Fruit fly (Drosophila melanogaster) whole organism, embryonic: ENCODE data around the gene CG13476.

Experiments
- Atf6 ChIP-seq: fragments of 200-800 bp; sonication (Bioruptor generic); IDR thresholded peaks from 2 replicates; pipeline ENCODE4 v1.3.6; 2022; ENCODE audit warnings: missing biosample characterization, missing genetic modification characterization
- BEAF-32 ChIP-seq: fragments of 200-800 bp; sonication (Bioruptor generic); optimal IDR thresholded peaks from 3 replicates; lab custom pipeline; 2017; ENCODE audit warnings: missing biosample characterization, missing genetic modification characterization, mild to moderate bottlenecking, moderate library complexity, missing genetic modification reagents
- C15 ChIP-seq: fragments of 200-800 bp; sonication (Bioruptor generic); IDR thresholded peaks from 3 replicates; pipeline ENCODE4 v1.3.6; 2022; ENCODE audit warnings: missing biosample characterization, missing genetic modification characterization
- CG10431 ChIP-seq: fragments of 200-800 bp; sonication (Bioruptor generic); optimal IDR thresholded peaks from 3 replicates; lab custom pipeline; 2018; ENCODE audit warnings: missing biosample characterization, mild to moderate bottlenecking, missing genetic modification characterization
- CG10462 ChIP-seq: fragments of 200-800 bp; sonication (Bioruptor generic); optimal IDR thresholded peaks from 2 replicates; lab custom pipeline; 2016; ENCODE audit warnings: missing biosample characterization, missing genetic modification characterization
- CG10654 ChIP-seq: fragments of 200-800 bp; sonication (Bioruptor generic); optimal IDR thresholded peaks from 2 replicates; lab custom pipeline; 2016; ENCODE audit warnings: missing biosample characterization, missing genetic modification characterization
- CG11504 ChIP-seq: fragments of 200-800 bp; sonication (Bioruptor generic); optimal IDR thresholded peaks from 3 replicates; lab custom pipeline; 2019; ENCODE audit warnings: missing biosample characterization, mild to moderate bottlenecking, missing genetic modification characterization, moderate library complexity
- CG12299 ChIP-seq: fragments of 200-800 bp; sonication (Bioruptor generic); optimal IDR thresholded peaks from 2 replicates; lab custom pipeline; 2018; ENCODE audit warnings: missing biosample characterization, mild to moderate bottlenecking, missing genetic modification characterization
- CG13287 ChIP-seq: fragments of 200-800 bp; sonication (Bioruptor generic); IDR thresholded peaks from 2 replicates; pipeline ENCODE4 v1.3.6; 2022; ENCODE audit warnings: missing biosample characterization, missing genetic modification characterization; ENCODE audit not compliant: partially characterized antibody
- CG14441 ChIP-seq: fragments of 200-800 bp; sonication (Bioruptor generic); IDR thresholded peaks from 2 replicates; pipeline ENCODE4 v1.3.6; 2022; ENCODE audit warnings: missing biosample characterization, missing genetic modification characterization
- CG2116 ChIP-seq: fragments of 200-800 bp; sonication (Bioruptor generic); optimal IDR thresholded peaks from 3 replicates; lab custom pipeline; 2018; ENCODE audit warnings: missing biosample characterization, mild to moderate bottlenecking, missing genetic modification characterization
- CG2875 ChIP-seq: fragments of 200-800 bp; sonication (Bioruptor generic); optimal IDR thresholded peaks from 2 replicates; lab custom pipeline; 2017; ENCODE audit warnings: missing biosample characterization, mild to moderate bottlenecking, missing genetic modification characterization, missing genetic modification reagents
- CG34376 ChIP-seq: fragments of 200-800 bp; sonication (Bioruptor generic); optimal IDR thresholded peaks from 2 replicates; lab custom pipeline; 2018; ENCODE audit warnings: missing biosample characterization, mild to moderate bottlenecking, missing genetic modification characterization
- CG42726 ChIP-seq: fragments of 200-800 bp; sonication (Bioruptor generic); IDR thresholded peaks from 2 replicates; pipeline ENCODE4 v1.3.6; 2022; ENCODE audit warnings: missing biosample characterization, missing genetic modification characterization; ENCODE audit not compliant: partially characterized antibody
- CG7271 ChIP-seq: fragments of 200-800 bp; sonication (Bioruptor generic); optimal IDR thresholded peaks from 2 replicates; lab custom pipeline; 2018; ENCODE audit warnings: missing biosample characterization, mild to moderate bottlenecking, missing genetic modification characterization, moderate library complexity
- CG9932 ChIP-seq: fragments of 200-800 bp; sonication (Bioruptor generic); IDR thresholded peaks from 2 replicates; pipeline ENCODE4 v1.3.6; 2022; ENCODE audit warnings: missing biosample characterization, missing genetic modification characterization
- CTCF ChIP-seq: fragments of 200-800 bp; sonication (Bioruptor generic); optimal IDR thresholded peaks from 2 replicates; lab custom pipeline; 2017; ENCODE audit warnings: missing biosample characterization, mild to moderate bottlenecking, missing genetic modification characterization, moderate library complexity
- D ChIP-seq, 2 experiments: fragments of 200-800 bp in 1 of 2; fragments of >200 bp in 1 of 2; sonication (Bioruptor generic) in 1 of 2; optimal IDR thresholded peaks; 2 replicates in 1 of 2; 3 replicates in 1 of 2; lab custom pipeline; 2017; ENCODE audit warnings: mild to moderate bottlenecking in 1 of 2, missing biosample characterization in 1 of 2, missing genetic modification characterization in 1 of 2, missing genetic modification reagents in 1 of 2
- D19B ChIP-seq: fragments of 200-800 bp; sonication (Bioruptor generic); optimal IDR thresholded peaks from 2 replicates; lab custom pipeline; 2017; ENCODE audit warnings: missing biosample characterization, mild to moderate bottlenecking, missing genetic modification characterization
- Dll ChIP-seq: fragments of 200-800 bp; sonication (Bioruptor generic); IDR thresholded peaks from 4 replicates; pipeline ENCODE4 v1.3.6; 2022; ENCODE audit warnings: missing biosample characterization, missing genetic modification characterization; ENCODE audit not compliant: partially characterized antibody
- E2f2 ChIP-seq: fragments of 200-800 bp; sonication (Bioruptor generic); IDR thresholded peaks from 2 replicates; pipeline ENCODE4 v1.3.6; 2022; ENCODE audit warnings: missing biosample characterization, missing genetic modification characterization
- HLH4C ChIP-seq: fragments of 200-800 bp; sonication (Bioruptor generic); IDR thresholded peaks from 3 replicates; pipeline ENCODE4 v1.3.6; 2022; ENCODE audit warnings: missing biosample characterization, missing genetic modification characterization; ENCODE audit not compliant: partially characterized antibody
- Hr39 ChIP-seq: fragments of >200 bp; optimal IDR thresholded peaks from 2 replicates; lab custom pipeline; 2017
- Kr ChIP-seq: fragments of 200-800 bp; sonication (Bioruptor generic); optimal IDR thresholded peaks from 2 replicates; lab custom pipeline; 2017; ENCODE audit warnings: missing biosample characterization, mild to moderate bottlenecking, missing genetic modification characterization
- Neu2 ChIP-seq: fragments of 200-800 bp; sonication (Bioruptor generic); optimal IDR thresholded peaks from 3 replicates; lab custom pipeline; 2016; ENCODE audit warnings: missing biosample characterization, missing genetic modification characterization, borderline replicate concordance
- Nf-YC ChIP-seq: fragments of 200-800 bp; optimal IDR thresholded peaks from 3 replicates; lab custom pipeline; 2019; ENCODE audit warnings: missing biosample characterization, mild to moderate bottlenecking, missing genetic modification characterization, moderate library complexity
- Optix ChIP-seq: fragments of 200-800 bp; sonication (Bioruptor generic); IDR thresholded peaks from 3 replicates; pipeline ENCODE4 v1.3.6; 2022; ENCODE audit warnings: missing biosample characterization, missing genetic modification characterization
- Poxn ChIP-seq: fragments of 200-800 bp; sonication (Bioruptor generic); IDR thresholded peaks from 2 replicates; pipeline ENCODE4 v1.3.6; 2022; ENCODE audit warnings: missing biosample characterization, missing genetic modification characterization
- Sox102F ChIP-seq: fragments of 200-800 bp; sonication (Bioruptor generic); optimal IDR thresholded peaks from 2 replicates; lab custom pipeline; 2018; ENCODE audit warnings: missing biosample characterization, mild to moderate bottlenecking, missing genetic modification characterization, moderate library complexity
- Taf1 ChIP-seq: fragments of 200-800 bp; sonication (Bioruptor generic); IDR thresholded peaks from 2 replicates; pipeline ENCODE4 v1.3.6; 2022; ENCODE audit warnings: missing biosample characterization, missing genetic modification characterization
- Usf ChIP-seq: fragments of 200-800 bp; sonication (Bioruptor generic); optimal IDR thresholded peaks from 2 replicates; lab custom pipeline; 2017; ENCODE audit warnings: missing genotype, missing biosample characterization, missing genetic modification characterization
- ash1 ChIP-seq: fragments of 200-800 bp; sonication (Bioruptor generic); optimal IDR thresholded peaks from 2 replicates; lab custom pipeline; 2018; ENCODE audit warnings: missing biosample characterization, mild to moderate bottlenecking, missing genetic modification characterization
- az2 ChIP-seq: fragments of 200-800 bp; sonication (Bioruptor generic); optimal IDR thresholded peaks from 3 replicates; lab custom pipeline; 2016; ENCODE audit warnings: missing biosample characterization, missing genetic modification characterization
- cato ChIP-seq: fragments of 200-800 bp; sonication (Bioruptor generic); optimal IDR thresholded peaks from 2 replicates; lab custom pipeline; 2016; ENCODE audit warnings: missing biosample characterization, missing genetic modification characterization, borderline replicate concordance
- crc ChIP-seq: fragments of 200-800 bp; sonication (Bioruptor generic); optimal IDR thresholded peaks from 2 replicates; lab custom pipeline; 2016; ENCODE audit warnings: missing biosample characterization, missing genetic modification characterization
- en ChIP-seq: fragments of 200-800 bp; sonication (Bioruptor generic); optimal IDR thresholded peaks from 2 replicates; lab custom pipeline; 2016; ENCODE audit warnings: missing biosample characterization, missing genetic modification characterization
- gce ChIP-seq: fragments of 200-800 bp; sonication (Bioruptor generic); IDR thresholded peaks from 3 replicates; pipeline ENCODE4 v1.3.6; 2022; ENCODE audit warnings: missing biosample characterization, missing genetic modification characterization
- gem ChIP-seq: fragments of 200-800 bp; sonication (Bioruptor generic); optimal IDR thresholded peaks from 2 replicates; lab custom pipeline; 2019; ENCODE audit warnings: missing biosample characterization, mild to moderate bottlenecking, missing genetic modification characterization, moderate library complexity
- nerfin-2 ChIP-seq: fragments of 200-800 bp; sonication (Bioruptor generic); IDR thresholded peaks from 2 replicates; pipeline ENCODE4 v1.3.6; 2022; ENCODE audit warnings: missing biosample characterization, missing genetic modification characterization; ENCODE audit not compliant: partially characterized antibody
- odd ChIP-seq: fragments of 200-800 bp; sonication (Bioruptor generic); optimal IDR thresholded peaks from 2 replicates; lab custom pipeline; 2017; ENCODE audit warnings: missing biosample characterization, mild to moderate bottlenecking, missing genetic modification characterization
- pb ChIP-seq: fragments of 200-800 bp; sonication (Bioruptor generic); optimal IDR thresholded peaks from 3 replicates; lab custom pipeline; 2016; ENCODE audit warnings: missing biosample characterization, missing genetic modification characterization
- pros ChIP-seq: fragments of 200-800 bp; sonication (Bioruptor generic); optimal IDR thresholded peaks from 3 replicates; lab custom pipeline; 2019; ENCODE audit warnings: missing biosample characterization, mild to moderate bottlenecking, missing genetic modification characterization, moderate library complexity
- pum ChIP-seq: fragments of 200-800 bp; sonication (Bioruptor generic); optimal IDR thresholded peaks from 2 replicates; lab custom pipeline; 2016; ENCODE audit warnings: missing biosample characterization, missing genetic modification characterization
- schlank ChIP-seq: fragments of 200-800 bp; sonication (Bioruptor generic); optimal IDR thresholded peaks from 2 replicates; lab custom pipeline; 2018; ENCODE audit warnings: missing biosample characterization, mild to moderate bottlenecking, missing genetic modification characterization
- sim ChIP-seq: fragments of 200-800 bp; sonication (Bioruptor generic); IDR thresholded peaks from 2 replicates; pipeline ENCODE4 v1.3.6; 2022; ENCODE audit warnings: missing biosample characterization, missing genetic modification characterization
- vnd ChIP-seq: fragments of 200-800 bp; sonication (Bioruptor generic); IDR thresholded peaks from 3 replicates; pipeline ENCODE4 v1.3.6; 2022; ENCODE audit warnings: missing biosample characterization, missing genetic modification characterization; ENCODE audit not compliant: partially characterized antibody
- vvl ChIP-seq: fragments of 200-800 bp; sonication (Bioruptor generic); IDR thresholded peaks from 2 replicates; pipeline ENCODE4 v1.3.6; 2022; ENCODE audit warnings: missing biosample characterization, missing genetic modification characterization
- wek ChIP-seq: fragments of 200-800 bp; sonication (Bioruptor generic); optimal IDR thresholded peaks from 3 replicates; lab custom pipeline; 2018; ENCODE audit warnings: missing biosample characterization, mild to moderate bottlenecking, missing genetic modification characterization, moderate library complexity
- yki ChIP-seq: fragments of >200 bp; optimal IDR thresholded peaks from 3 replicates; lab custom pipeline; 2018
- zen2 ChIP-seq: fragments of 200-800 bp; sonication (Bioruptor generic); IDR thresholded peaks from 3 replicates; pipeline ENCODE4 v1.3.6; 2022; ENCODE audit warnings: missing biosample characterization, missing genetic modification characterization; ENCODE audit not compliant: partially characterized antibody

Gene CG13476

DNA sequence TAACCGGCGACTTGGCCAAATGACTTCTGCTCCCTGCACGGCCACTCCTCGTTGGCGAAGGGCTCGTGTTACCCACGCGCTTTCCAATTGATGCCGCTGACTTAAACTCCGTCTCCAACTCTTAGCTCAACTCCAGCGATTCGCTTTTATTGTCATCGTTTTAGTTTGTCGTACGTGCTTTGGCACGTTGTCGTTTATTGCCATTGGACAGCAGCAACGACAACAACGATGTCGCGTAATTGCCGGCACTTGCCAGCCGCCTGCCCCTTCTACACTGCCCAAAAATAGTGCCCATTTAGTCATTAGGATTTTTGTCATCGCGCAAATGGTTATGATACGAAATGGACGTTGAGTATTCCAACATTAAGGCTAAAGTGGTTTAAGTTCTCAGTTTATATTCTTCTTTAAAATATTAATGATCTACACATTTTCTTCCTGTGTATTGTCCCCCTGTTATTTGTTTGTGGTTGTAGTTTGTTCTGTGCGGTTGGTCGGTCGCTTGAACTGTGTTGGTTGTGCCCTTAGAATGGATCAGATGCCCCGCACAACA is 39.4 kb upstream of the CG13476 start (continued):
- TF ChIP-seq Neu2 (no peak), CG14441 (GFP tag; lab: Robert Waterston, UW) (peak; percentile 85), Atf6 (GFP tag; lab: Robert Waterston, UW) (peak; percentile 90), CG9932 (GFP tag; lab: Robert Waterston, UW) (peak; percentile 69), CG7271 (tag; lab: Kevin White, UChicago) (no peak), sim (GFP tag; lab: Robert Waterston, UW) (peak; percentile 58; the same call in 1 of the 2 replicates), CG2875 (peak; percentile 83), en (peak; percentile 77), gem (tag; lab: Kevin White, UChicago) (peak; percentile 92), Dll (no peak), CTCF (GFP tag; lab: Kevin White, UChicago) (peak; percentile 62), Taf1 (GFP tag; lab: Robert Waterston, UW) (peak; percentile 62; the same call in 1 of the 2 replicates), CG12299 (peak; percentile 85), E2f2 (GFP tag; lab: Robert Waterston, UW) (peak; percentile 62), ash1 (GFP tag; lab: Kevin White, UChicago) (peak; percentile 44), Kr (GFP tag; lab: Kevin White, UChicago) (no peak), Optix (GFP tag; lab: Robert Waterston, UW) (peak; percentile 89), pros (no peak), C15 (GFP tag; lab: Robert Waterston, UW) (0 out of 3 replicates have a peak, but pooled peaks have one; percentile 45), BEAF-32 (GFP tag; lab: Kevin White, UChicago) (no peak), pum (GFP tag; lab: Kevin White, UChicago) (peak; percentile 89), gce (GFP tag; lab: Robert Waterston, UW) (peak; percentile 80; the same call in 2 of the 3 replicates), CG10431 (GFP tag; lab: Kevin White, UChicago) (peak; percentile 80), wek (GFP tag; lab: Kevin White, UChicago) (peak; percentile 71), D19B (GFP tag; lab: Kevin White, UChicago) (peak; percentile 41), vnd (GFP tag; lab: Robert Waterston, UW) (no peak), CG11504 (tag; lab: Kevin White, UChicago) (peak; percentile 92), D (optimal IDR thresholded peaks at IDR 0.05; lab: Kevin White, UChicago) (no peak), D (GFP tag; optimal IDR thresholded peaks at IDR 0.05; lab: Kevin White, UChicago) (peak; percentile 89), nerfin-2 (GFP tag; lab: Robert Waterston, UW) (no peak), zen2 (GFP tag; lab: Robert Waterston, UW) (no peak), Usf (GFP tag; lab: Kevin White, UChicago) (peak; percentile 61), CG13287 (no peak), cato (GFP tag; lab: Kevin White, UChicago) (peak; percentile 78), pb (peak; percentile 76), odd (peak; percentile 78), yki (lab: Kevin White, UChicago) (no peak), CG2116 (peak; percentile 44), Poxn (GFP tag; lab: Robert Waterston, UW) (0 out of 2 replicates have a peak, but pooled peaks have one; percentile 13), CG10462 (GFP tag; lab: Kevin White, UChicago) (peak; percentile 80), CG42726 (GFP tag; lab: Robert Waterston, UW) (no peak), CG10654 (GFP tag; lab: Kevin White, UChicago) (peak; percentile 83), CG34376 (GFP tag; lab: Kevin White, UChicago) (peak; percentile 60), Sox102F (GFP tag; lab: Kevin White, UChicago) (peak; percentile 91), schlank (tag; lab: Kevin White, UChicago) (peak; percentile 54), Hr39 (lab: Kevin White, UChicago) (no peak), az2 (peak; percentile 92), Nf-YC (tag; lab: Kevin White, UChicago) (peak; percentile 73), crc (GFP tag; lab: Kevin White, UChicago) (peak; percentile 87), vvl (peak; percentile 93), HLH4C (GFP tag; lab: Robert Waterston, UW) (no peak)
